Worm (Caenorhabditis elegans) whole organism, L4 larva: ENCODE data around the gene R05D3.8.

Experiments
- F49E8.2 ChIP-seq: sonication (generic microtip); optimal IDR thresholded peaks from 2 replicates; lab custom pipeline; 2016; ENCODE audit warnings: missing compliant biosample characterization, mild to moderate bottlenecking, missing genetic modification characterization, borderline replicate concordance
- Y5F2A.4 ChIP-seq: fragments of 200-800 bp; sonication (Bioruptor generic); optimal IDR thresholded peaks from 2 replicates; lab custom pipeline; 2018; ENCODE audit warnings: mild to moderate bottlenecking, missing genetic modification characterization, missing compliant biosample characterization
- aha-1 ChIP-seq: fragments of 150-350 bp; peaks from one replicate; lab custom pipeline; 2014; ENCODE audit warnings: missing biosample characterization, missing genetic modification characterization
- ceh-32 ChIP-seq: sonication (generic microtip); optimal IDR thresholded peaks from 2 replicates; lab custom pipeline; 2016; ENCODE audit warnings: mild to moderate bottlenecking, missing genetic modification characterization, missing compliant biosample characterization; ENCODE audit not compliant: poor library complexity
- ceh-44 ChIP-seq: fragments of 200-800 bp; sonication (Bioruptor generic); IDR thresholded peaks from 2 replicates; pipeline ENCODE4 v1.3.6; 2022; ENCODE audit warnings: missing genetic modification reagents, missing genetic modification characterization, missing compliant biosample characterization
- daf-16 ChIP-seq, 3 experiments: sonication (generic microtip); optimal IDR thresholded peaks; 2 replicates each; lab custom pipeline; 2016 to 2017; ENCODE audit warnings: missing genetic modification characterization in 3 of 3, missing genetic modification reagents in 3 of 3, mild to moderate bottlenecking in 2 of 3, missing compliant biosample characterization in 2 of 3, missing biosample characterization in 1 of 3, moderate library complexity in 1 of 3
- daf-19 ChIP-seq: fragments of 200-800 bp; sonication (Bioruptor generic); conservative IDR thresholded peaks from 2 replicates; pipeline ENCODE4 v1.3.6; 2022; ENCODE audit warnings: missing genetic modification characterization, missing compliant biosample characterization
- dmd-6 ChIP-seq: fragments of 200-800 bp; sonication (Bioruptor generic); IDR thresholded peaks from 2 replicates; pipeline ENCODE4 v1.3.6; 2022; ENCODE audit warnings: missing genetic modification reagents, missing genetic modification characterization, missing compliant biosample characterization
- dve-1 ChIP-seq: sonication (generic microtip); optimal IDR thresholded peaks from 2 replicates; lab custom pipeline; 2017; ENCODE audit warnings: antibody characterized with exemption, mild to moderate bottlenecking, missing genetic modification characterization, missing compliant biosample characterization; ENCODE audit not compliant: insufficient read depth
- hlh-11 ChIP-seq: fragments of 200-800 bp; sonication (Bioruptor generic); optimal IDR thresholded peaks from 2 replicates; lab custom pipeline; 2018; ENCODE audit warnings: mild to moderate bottlenecking, missing genetic modification characterization, missing compliant biosample characterization
- hlh-30 ChIP-seq: sonication (generic microtip); optimal IDR thresholded peaks from 2 replicates; lab custom pipeline; 2017; ENCODE audit warnings: antibody characterized with exemption, mild to moderate bottlenecking, missing genetic modification characterization, missing compliant biosample characterization; ENCODE audit not compliant: insufficient read depth
- hmg-1.1 ChIP-seq: fragments of 200-800 bp; sonication (Bioruptor generic); IDR thresholded peaks from 2 replicates; pipeline ENCODE4 v1.3.6; 2022; ENCODE audit warnings: missing genetic modification reagents, missing genetic modification characterization, missing compliant biosample characterization
- jun-1 ChIP-seq: fragments of 150-350 bp; optimal IDR thresholded peaks from 2 replicates; lab custom pipeline; 2014; ENCODE audit warnings: missing biosample characterization, missing genetic modification reagents, missing genetic modification characterization
- lim-7 ChIP-seq: fragments of 200-800 bp; sonication (Bioruptor generic); IDR thresholded peaks from 2 replicates; pipeline ENCODE4 v1.3.6; 2022; ENCODE audit warnings: missing genetic modification characterization, missing compliant biosample characterization
- lsy-2 ChIP-seq, 2 experiments: fragments of 150-350 bp in 1 of 2; sonication (generic microtip) in 1 of 2; optimal IDR thresholded peaks; 2 replicates each; lab custom pipeline; 2014 to 2017; ENCODE audit warnings: missing biosample characterization in 2 of 2, missing genetic modification characterization in 2 of 2
- mdl-1 ChIP-seq, 2 experiments: fragments of 150-350 bp in 1 of 2; sonication (generic microtip) in 1 of 2; optimal IDR thresholded peaks; 2 replicates each; lab custom pipeline; 2014 to 2017; ENCODE audit warnings: missing biosample characterization in 2 of 2, missing genetic modification characterization in 2 of 2
- mep-1 ChIP-seq: fragments of 150-350 bp; sonication (generic microtip); optimal IDR thresholded peaks from 3 replicates; lab custom pipeline; 2014; ENCODE audit warnings: missing biosample characterization, missing genetic modification characterization
- mxl-3 ChIP-seq: fragments of 200-800 bp; sonication (Bioruptor generic); optimal IDR thresholded peaks from 2 replicates; lab custom pipeline; 2018; ENCODE audit warnings: mild to moderate bottlenecking, missing genetic modification characterization, missing compliant biosample characterization
- nhr-11 ChIP-seq: fragments of 150-350 bp; optimal IDR thresholded peaks from 2 replicates; lab custom pipeline; 2014; ENCODE audit warnings: missing biosample characterization, missing genetic modification characterization
- nhr-28 ChIP-seq: fragments of 150-350 bp; optimal IDR thresholded peaks from 2 replicates; lab custom pipeline; 2014; ENCODE audit warnings: missing biosample characterization, missing genetic modification characterization
- nhr-48 ChIP-seq: sonication (generic microtip); optimal IDR thresholded peaks from 2 replicates; lab custom pipeline; 2016; ENCODE audit warnings: mild to moderate bottlenecking, missing genetic modification characterization, missing compliant biosample characterization
- nhr-76 ChIP-seq: fragments of 150-350 bp; optimal IDR thresholded peaks from 2 replicates; lab custom pipeline; 2014; ENCODE audit warnings: missing biosample characterization, missing genetic modification characterization
- pha-4 ChIP-seq, 2 experiments: fragments of 150-350 bp in 1 of 2; fragments of 200-800 bp in 1 of 2; sonication (Bioruptor generic) in 1 of 2; IDR thresholded peaks in 1 of 2; optimal IDR thresholded peaks in 1 of 2; 2 replicates each; pipeline versions ENCODE4 v1.3.6 to Lab custom; 2014 to 2022; ENCODE audit warnings: missing genetic modification characterization in 2 of 2, missing genetic modification reagents in 2 of 2, missing biosample characterization in 1 of 2, missing compliant biosample characterization in 1 of 2
- pqm-1 ChIP-seq: sonication (generic microtip); optimal IDR thresholded peaks from 2 replicates; lab custom pipeline; 2017; ENCODE audit warnings: missing biosample characterization, missing genetic modification characterization
- rbr-2 ChIP-seq: sonication (generic microtip); optimal IDR thresholded peaks from 2 replicates; lab custom pipeline; 2016; ENCODE audit warnings: missing genotype, missing genetic modification characterization, missing compliant biosample characterization
- unc-62 ChIP-seq, 3 experiments: fragments of 150-350 bp in 1 of 3; sonication (generic microtip); optimal IDR thresholded peaks in 2 of 3; peaks in 1 of 3; 1 replicate in 1 of 3; 2 replicates in 2 of 3; lab custom pipeline; 2014 to 2017; ENCODE audit warnings: missing biosample characterization in 3 of 3, missing genetic modification characterization in 3 of 3, missing genetic modification reagents in 3 of 3, missing genotype in 1 of 3
- zfp-3 ChIP-seq: fragments of 200-800 bp; sonication (Bioruptor generic); conservative IDR thresholded peaks from 2 replicates; pipeline ENCODE4 v1.3.6; 2022; ENCODE audit warnings: missing genetic modification reagents, missing genetic modification characterization, missing compliant biosample characterization

R05D3.8 gene

DNA sequence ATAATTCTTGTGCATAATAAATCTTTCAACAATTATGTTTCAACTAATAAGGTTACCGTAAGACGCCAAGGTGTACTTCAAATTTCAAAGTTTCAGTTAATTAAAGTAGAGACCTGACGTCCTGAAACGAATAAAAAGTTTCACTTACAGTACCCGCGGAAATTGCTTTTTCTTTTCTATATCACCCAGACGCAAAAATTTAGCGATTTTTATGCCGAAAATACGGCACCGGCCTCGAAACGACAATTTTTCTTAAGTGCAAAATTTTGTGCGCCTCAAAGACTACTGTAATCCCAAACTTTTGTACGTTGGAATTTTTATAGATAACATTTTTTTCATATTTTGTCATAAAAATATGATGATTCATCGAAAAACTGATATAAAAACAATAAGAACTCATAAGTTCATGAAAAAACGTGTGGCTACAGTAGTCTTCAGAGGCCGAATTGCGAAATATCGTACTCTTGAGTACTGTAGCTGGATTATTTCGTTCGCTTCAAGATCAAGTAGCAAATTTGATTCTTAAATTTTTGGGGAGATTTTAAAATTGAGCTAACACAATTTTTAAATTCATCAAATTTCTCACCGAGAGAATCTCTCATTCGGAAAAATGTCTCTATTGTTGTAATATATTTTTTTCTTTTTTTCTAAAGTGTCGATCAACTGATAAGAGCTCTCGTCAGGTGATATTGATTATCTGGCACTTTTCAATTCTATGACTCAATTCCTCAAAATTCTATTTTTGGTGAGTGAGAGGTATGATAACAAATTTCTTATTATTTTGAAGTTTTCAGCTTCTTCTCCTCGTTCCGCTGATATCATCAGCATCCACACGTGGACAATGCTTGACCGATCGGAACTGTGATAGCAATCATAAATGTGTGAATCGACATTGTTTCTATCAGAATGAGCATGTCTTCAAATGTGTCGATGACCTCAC lies 32.3 kb downstream of the R05D3.8 start, which contains the start of gene ZC262.13 (continued):
- peak; percentile 2 for TF ChIP-seq jun-1 (tag; lab: Kevin White, UChicago)
- peak; percentile 37 for TF ChIP-seq hlh-30 (tag; lab: Kevin White, UChicago)
- TF ChIP-seq Y5F2A.4 = no peak
- TF ChIP-seq lsy-2 (tag; optimal IDR thresholded peaks at IDR 0.05; lab: Kevin White, UChicago) = peak in 1 of 2 experiments; percentile 51
- no peak for TF ChIP-seq daf-16 (GFP tag; optimal IDR thresholded peaks at IDR 0.05; lab: Kevin White, UChicago)
- peak; percentile 49 for TF ChIP-seq daf-16 (tag; optimal IDR thresholded peaks at IDR 0.05; lab: Kevin White, UChicago)
- no peak for TF ChIP-seq nhr-76 (tag; lab: Kevin White, UChicago)

DNA sequence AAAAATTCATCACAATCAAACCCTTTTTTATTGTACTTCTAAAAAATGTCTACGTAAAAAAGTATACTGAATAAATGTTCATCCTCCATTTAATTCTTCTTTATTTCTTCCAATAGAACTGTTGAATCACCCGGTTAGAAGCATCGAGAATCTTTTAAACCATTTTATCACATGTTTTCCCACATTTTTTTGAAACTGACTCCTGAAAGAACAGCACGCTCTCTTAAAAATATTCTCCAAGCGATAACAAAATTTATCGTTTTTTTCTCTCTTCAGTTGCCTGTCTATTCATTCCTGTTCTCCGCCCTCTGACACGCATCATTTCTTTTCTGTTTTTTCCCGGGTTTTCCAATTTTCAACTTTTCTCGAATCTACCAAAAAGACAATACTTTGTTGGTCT lies 33.7 kb downstream of the R05D3.8 start, which contains the start of gene F10E9.12:
Gene F10E9.12 (plus strand): TSS at position 131 of the 400 bp plus-strand sequence.
- no peak for TF ChIP-seq zfp-3
- no peak for TF ChIP-seq daf-19
- TF ChIP-seq mep-1 (tag; lab: Kevin White, UChicago) = peak; percentile 5
- TF ChIP-seq aha-1 (tag; lab: Kevin White, UChicago) = peak; percentile 9
- peak; percentile 4 for TF ChIP-seq pqm-1 (tag; lab: Kevin White, UChicago)
- TF ChIP-seq F49E8.2 (tag; lab: Kevin White, UChicago) = no peak
- TF ChIP-seq nhr-28 (tag; lab: Kevin White, UChicago) = peak; percentile 1
- no peak for TF ChIP-seq ceh-32 (tag; lab: Kevin White, UChicago)
- TF ChIP-seq nhr-48 (tag; lab: Kevin White, UChicago) = no peak
- TF ChIP-seq lsy-2 (tag; optimal IDR thresholded peaks at IDR 0.05; lab: Kevin White, UChicago) = peak in 1 of 2 experiments; percentile 31
- TF ChIP-seq lim-7 = no peak
- TF ChIP-seq dmd-6 (GFP tag; lab: Robert Waterston, UW) = peak; percentile 26; the same call in 1 of the 2 replicates
- TF ChIP-seq daf-16 (GFP tag; optimal IDR thresholded peaks at IDR 0.05; lab: Kevin White, UChicago) = no peak
- TF ChIP-seq daf-16 (tag; optimal IDR thresholded peaks at IDR 0.05; lab: Kevin White, UChicago) = peak; percentile 43
- no peak for TF ChIP-seq mxl-3 (GFP tag; lab: Kevin White, UChicago)
- peak in 1 of 2 experiments; percentile 14 for TF ChIP-seq mdl-1 (tag; optimal IDR thresholded peaks at IDR 0.05; lab: Kevin White, UChicago)
- no peak for TF ChIP-seq ceh-44 (GFP tag; lab: Robert Waterston, UW)
- TF ChIP-seq hlh-30 (tag; lab: Kevin White, UChicago) = peak; percentile 66
- TF ChIP-seq hlh-11 (tag; lab: Kevin White, UChicago) = peak; percentile 30
- TF ChIP-seq dve-1 = peak; percentile 54

DNA sequence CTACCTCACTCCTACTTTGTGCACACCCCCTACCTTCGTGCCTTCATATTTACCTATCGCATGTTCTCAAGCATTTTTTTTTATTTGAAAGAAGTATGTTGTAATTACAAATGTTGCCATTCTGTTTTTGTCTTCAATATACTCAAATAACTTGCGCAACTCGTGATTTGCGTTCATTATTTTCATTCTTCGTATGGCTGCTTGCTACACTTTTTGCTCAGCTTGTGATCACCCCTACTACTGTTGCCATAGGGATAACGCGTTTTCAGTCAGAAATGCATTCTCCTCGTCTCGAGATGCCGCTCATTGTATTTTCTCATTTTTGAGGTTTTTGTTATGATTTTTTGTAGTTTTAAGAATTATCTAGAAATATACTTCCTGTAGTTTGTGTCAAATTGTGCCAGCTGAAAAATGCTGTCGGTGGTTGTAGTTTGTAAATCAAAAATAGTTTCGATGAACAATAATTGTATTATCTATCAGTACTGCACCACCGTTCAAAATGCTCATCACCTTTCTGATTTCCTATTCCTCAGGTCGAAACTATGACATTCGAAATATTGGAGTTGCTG lies 35.4 kb downstream of the R05D3.8 start, which contains the start of gene F10E9.1:
Gene F10E9.1 (plus strand): TSS at position 519 of the 569 bp plus-strand sequence.
- TF ChIP-seq pha-4 (GFP tag; IDR thresholded peaks at IDR 0.05; lab: Robert Waterston, UW) = no peak
- no peak for TF ChIP-seq pha-4 (tag; optimal IDR thresholded peaks at IDR 0.05; lab: Kevin White, UChicago)
- TF ChIP-seq nhr-11 = peak; percentile 68

DNA sequence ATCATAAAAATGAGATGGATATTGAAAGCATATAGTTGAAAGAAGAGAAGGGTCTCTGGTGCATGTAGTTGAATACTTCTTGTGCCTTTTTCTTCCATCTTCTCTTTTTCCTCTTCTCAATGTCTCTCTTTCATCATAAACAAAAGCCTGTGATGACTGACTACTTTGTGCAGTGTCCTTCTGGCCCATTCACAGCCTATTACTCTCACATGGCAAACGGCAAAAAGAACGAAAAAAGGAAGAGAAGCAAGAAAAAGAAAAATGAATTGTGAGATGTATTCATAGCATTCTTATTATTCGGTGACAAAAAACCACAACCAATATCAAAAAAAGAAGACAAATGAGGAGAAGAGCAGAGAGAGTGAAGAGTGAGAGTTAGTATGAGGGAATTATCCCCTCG lies 36.9 kb downstream of the R05D3.8 start:
- TF ChIP-seq aha-1 (tag; lab: Kevin White, UChicago) (peak; percentile 7), hlh-30 (tag; lab: Kevin White, UChicago) (peak; percentile 6), rbr-2 (tag; lab: Kevin White, UChicago) (no peak), hmg-1.1 (0 out of 2 replicates have a peak, but pooled peaks have one; percentile 8), unc-62 (GFP tag; optimal IDR thresholded peaks at IDR 0.05 in 1 of 2; lab: Kevin White, UChicago) (peak in 1 of 2 experiments; percentile 89), unc-62 (tag; optimal IDR thresholded peaks at IDR 0.05; lab: Kevin White, UChicago) (no peak)
- TF ChIP-seq, all 104 proteins: peak for 4
